Worm (Caenorhabditis elegans): Measurements from ENCODE around the gene nhr-163.

nhr-163 gene

ce11 chrV:6935878-6936277 is 50.0 kb downstream of the nhr-163 start, which contains the start of gene Y57E12B.10:
Gene Y57E12B.10 (minus strand): TSS chrV:6935978.
- no peak for TF ChIP-seq mes-4 (tag; optimal IDR thresholded peaks at IDR 0.05)
- TF ChIP-seq F57C9.4 (tag; optimal IDR thresholded peaks at IDR 0.05): no peak
- no peak for TF ChIP-seq bed-1 (GFP tag; IDR thresholded peaks at IDR 0.05)
- no peak for TF ChIP-seq nfyb-1 (GFP tag; IDR thresholded peaks at IDR 0.05)
- no peak for TF ChIP-seq hmg-1.2 (GFP tag; IDR thresholded peaks at IDR 0.05)
- TF ChIP-seq nfya-1 (tag; optimal IDR thresholded peaks at IDR 0.05; ENCODE audit: borderline replicate concordance, insufficient read depth): no peak
- TF ChIP-seq lin-26 (GFP tag; IDR thresholded peaks at IDR 0.05): no peak
- TF ChIP-seq Y53F4B.3 (GFP tag; IDR thresholded peaks at IDR 0.05): no peak

- TF ChIP-seq tbp1 (GFP tag; optimal IDR thresholded peaks at IDR 0.05) (no peak), let-607 (tag; optimal IDR thresholded peaks at IDR 0.05) (no peak), F55B11.4 (tag; optimal IDR thresholded peaks at IDR 0.05; ENCODE audit: borderline replicate concordance, insufficient read depth) (no peak), atf-7 (tag; optimal IDR thresholded peaks at IDR 0.05) (no peak), F23B12.7 (tag; optimal IDR thresholded peaks at IDR 0.05; ENCODE audit: insufficient read depth) (no peak), hrde-1 (tag; optimal IDR thresholded peaks at IDR 0.05; ENCODE audit: borderline replicate concordance) (no peak), T26A5.8 (tag; optimal IDR thresholded peaks at IDR 0.05) (no peak), chd-7 (tag; optimal IDR thresholded peaks at IDR 0.05) (no peak), ztf-26 (tag; optimal IDR thresholded peaks at IDR 0.05) (no peak), bed-2 (GFP tag; IDR thresholded peaks at IDR 0.05) (no peak), ceh-40 (GFP tag; IDR thresholded peaks at IDR 0.05) (no peak), lir-1 (GFP tag; conservative IDR thresholded peaks at IDR 0.05) (no peak), snpc-1.1 (tag; optimal IDR thresholded peaks at IDR 0.05; ENCODE audit: insufficient read depth) (no peak), hmg-20 (GFP tag; IDR thresholded peaks at IDR 0.05) (no peak), hlh-26 (GFP tag; conservative IDR thresholded peaks at IDR 0.05) (no peak), ceh-100 (GFP tag; IDR thresholded peaks at IDR 0.05) (no peak), repo-1 (tag; optimal IDR thresholded peaks at IDR 0.05) (no peak), zim-3 (tag; optimal IDR thresholded peaks at IDR 0.05) (no peak), pha-4 (tag; optimal IDR thresholded peaks at IDR 0.05) (no peak), C06A6.2 (GFP tag; conservative IDR thresholded peaks at IDR 0.05) (no peak)
Measured at ce11 chrV:6934212-6934611, 51.6 kb downstream of the nhr-163 start, which contains the start of gene lipl-6. Gene lipl-6 (minus strand): TSS chrV:6934312.

Measured in whole organism, young adult.